Fruit fly (Drosophila melanogaster): ENCODE data around the gene BicD.

Gene BicD

DNA sequence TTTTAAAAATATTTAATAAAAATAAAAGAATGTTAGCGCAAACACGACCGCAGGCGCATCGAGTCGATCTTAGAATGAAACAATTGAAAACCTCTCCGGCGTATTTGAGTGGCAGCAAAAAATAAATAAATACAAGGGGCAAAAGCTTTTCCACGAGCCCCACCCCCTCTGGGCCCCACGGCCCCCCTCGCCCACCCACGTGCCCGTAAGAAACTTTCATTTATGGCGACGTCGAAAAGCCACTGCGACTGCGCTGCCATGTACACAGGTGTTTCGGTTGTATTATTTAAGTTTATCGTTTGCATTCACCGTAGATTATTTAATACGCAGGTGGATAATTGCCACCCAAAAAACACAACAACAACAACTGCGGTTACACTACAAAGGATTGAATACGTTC is 24.6 kb downstream of the BicD start:
- no peak for TF ChIP-seq psq (optimal IDR thresholded peaks at IDR 0.05)
- TF ChIP-seq CG8478 (optimal IDR thresholded peaks at IDR 0.05), result no peak
- TF ChIP-seq pan (optimal IDR thresholded peaks at IDR 0.05), result no peak
- TF ChIP-seq EcR (GFP tag; optimal IDR thresholded peaks at IDR 0.05), result no peak
- no peak for TF ChIP-seq Dll (optimal IDR thresholded peaks at IDR 0.05)
- no peak for TF ChIP-seq usp (GFP tag; optimal IDR thresholded peaks at IDR 0.05)

dm6 chr2L:17447071-17447470 is 25.9 kb downstream of the BicD start:
- TF ChIP-seq EcR (GFP tag; optimal IDR thresholded peaks at IDR 0.05) (no peak), Dll (optimal IDR thresholded peaks at IDR 0.05) (no peak), CG8478 (optimal IDR thresholded peaks at IDR 0.05) (no peak), psq (optimal IDR thresholded peaks at IDR 0.05) (no peak), usp (GFP tag; optimal IDR thresholded peaks at IDR 0.05) (no peak), pan (optimal IDR thresholded peaks at IDR 0.05) (no peak)

DNA sequence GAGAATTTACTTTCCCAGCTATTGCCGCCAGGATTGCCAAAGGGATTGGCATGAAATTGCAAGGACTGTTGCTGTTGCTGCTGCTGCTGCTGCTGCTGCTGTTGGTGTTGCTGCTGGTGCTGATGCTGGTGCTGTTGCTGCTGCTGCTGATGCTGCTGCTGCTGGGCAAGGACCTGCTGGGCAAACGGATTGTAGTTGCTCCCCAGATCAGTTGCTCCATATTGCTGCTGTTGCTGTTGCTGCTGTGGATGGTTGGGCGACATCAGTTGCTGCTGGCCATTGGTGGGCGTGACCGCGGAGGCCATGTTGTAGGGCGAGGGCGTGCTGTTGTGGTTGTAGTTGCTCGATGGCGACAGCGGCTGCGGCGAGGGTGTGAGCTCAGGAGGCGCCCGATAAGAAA is 35.4 kb downstream of the BicD start:
- TF ChIP-seq usp (GFP tag; optimal IDR thresholded peaks at IDR 0.05), result no peak
- TF ChIP-seq CG8478 (optimal IDR thresholded peaks at IDR 0.05), result no peak
- no peak for TF ChIP-seq psq (optimal IDR thresholded peaks at IDR 0.05)
- TF ChIP-seq EcR (GFP tag; optimal IDR thresholded peaks at IDR 0.05), result no peak
- no peak for TF ChIP-seq Dll (optimal IDR thresholded peaks at IDR 0.05)
- TF ChIP-seq pan (optimal IDR thresholded peaks at IDR 0.05), result no peak

DNA sequence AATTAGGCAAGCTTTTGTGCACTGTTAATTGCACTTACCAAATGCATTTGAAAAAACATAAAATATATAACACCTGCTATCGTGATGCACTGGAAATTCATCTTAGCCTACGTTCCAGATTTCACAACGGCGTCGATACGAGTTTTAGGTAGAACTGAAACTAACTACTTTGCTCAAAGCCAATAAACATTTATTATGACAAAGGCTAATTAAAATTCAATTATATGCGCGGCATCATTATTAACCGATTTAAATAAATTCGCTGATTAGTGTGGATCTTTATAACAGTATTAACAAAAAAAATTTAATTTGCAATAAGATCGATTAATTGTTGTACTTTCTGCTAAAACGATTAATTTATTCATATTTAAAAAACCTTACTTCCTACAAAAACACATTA is 36.5 kb downstream of the BicD start, which contains the start of gene CG33928:
Gene CG33928 (minus strand): TSS at position 101 of the 400 bp plus-strand sequence.
- no peak for TF ChIP-seq EcR (GFP tag; optimal IDR thresholded peaks at IDR 0.05)
- no peak for TF ChIP-seq Dll (optimal IDR thresholded peaks at IDR 0.05)
- TF ChIP-seq psq (optimal IDR thresholded peaks at IDR 0.05), result no peak
- TF ChIP-seq CG8478 (optimal IDR thresholded peaks at IDR 0.05), result no peak
- no peak for TF ChIP-seq usp (GFP tag; optimal IDR thresholded peaks at IDR 0.05)
- TF ChIP-seq pan (optimal IDR thresholded peaks at IDR 0.05), result no peak

DNA sequence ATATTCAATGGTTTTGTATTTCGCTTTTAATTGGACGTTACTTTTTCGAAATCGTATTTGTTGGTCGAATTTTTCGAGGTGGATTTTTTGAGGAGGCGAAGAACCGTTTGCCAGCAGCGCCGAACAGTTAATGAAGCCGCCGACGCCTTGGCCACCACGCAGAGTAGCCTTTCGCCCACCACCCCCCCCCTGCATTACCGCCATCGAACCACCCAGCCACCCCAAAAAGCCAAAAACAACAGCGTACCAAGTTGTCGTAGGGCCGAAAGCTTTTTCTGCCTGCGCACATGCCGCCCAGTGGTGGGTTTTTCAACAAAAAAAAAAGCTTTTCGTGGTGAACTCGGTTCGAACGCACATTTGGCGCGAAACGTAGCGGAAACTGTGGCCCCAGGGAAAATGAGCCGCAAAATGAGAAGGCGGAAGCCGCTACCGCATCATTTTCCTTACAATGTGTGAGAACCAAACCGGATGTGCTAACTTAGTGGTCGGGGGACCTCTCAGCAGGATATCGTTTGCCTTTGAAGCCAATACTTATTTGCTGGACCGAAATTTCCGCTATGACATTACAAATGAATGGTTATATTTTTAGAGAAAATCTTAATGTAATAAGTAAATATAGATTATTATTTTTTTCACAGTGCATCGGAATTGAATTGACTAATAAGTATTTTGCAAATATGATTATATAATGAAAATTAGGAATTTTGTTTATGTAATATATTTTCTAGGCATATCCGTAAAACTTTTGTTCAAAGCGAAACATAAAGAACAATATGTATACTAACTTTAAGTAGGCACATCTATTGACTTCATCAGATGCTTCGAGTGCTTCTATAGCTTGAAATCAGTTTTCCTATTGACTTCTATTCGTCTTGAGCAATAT is 39.7 kb downstream of the BicD start, which contains the start of the genes Dif and CG5043:
Gene Dif (minus strand): TSS at position 132 of the 883 bp plus-strand sequence.
Gene CG5043 (plus strand): TSS at position 833 of the 883 bp plus-strand sequence.
- no peak for TF ChIP-seq pan (optimal IDR thresholded peaks at IDR 0.05)
- no peak for TF ChIP-seq psq (optimal IDR thresholded peaks at IDR 0.05)
- TF ChIP-seq CG8478 (optimal IDR thresholded peaks at IDR 0.05), result no peak
- TF ChIP-seq EcR (GFP tag; optimal IDR thresholded peaks at IDR 0.05), result no peak
- no peak for TF ChIP-seq usp (GFP tag; optimal IDR thresholded peaks at IDR 0.05)
- no peak for TF ChIP-seq Dll (optimal IDR thresholded peaks at IDR 0.05)

DNA sequence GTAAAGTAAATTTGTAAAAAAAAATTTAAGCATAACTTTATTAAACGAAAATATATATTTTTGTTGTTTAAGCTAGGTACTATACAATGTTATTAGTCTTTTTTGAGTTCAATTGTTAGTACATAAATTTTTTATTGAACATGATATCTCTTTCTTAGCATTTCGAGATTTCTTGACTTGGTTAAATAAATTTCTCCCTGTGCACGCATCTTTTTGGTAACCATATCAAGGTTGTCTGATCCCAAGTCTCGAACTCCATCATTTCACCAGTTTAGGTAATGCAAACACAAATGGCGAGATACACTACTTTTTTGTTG is 41.7 kb downstream of the BicD start:
- TF ChIP-seq pan (optimal IDR thresholded peaks at IDR 0.05) (no peak), usp (GFP tag; optimal IDR thresholded peaks at IDR 0.05) (no peak), Dll (optimal IDR thresholded peaks at IDR 0.05) (no peak), CG8478 (optimal IDR thresholded peaks at IDR 0.05) (no peak), EcR (GFP tag; optimal IDR thresholded peaks at IDR 0.05) (no peak), psq (optimal IDR thresholded peaks at IDR 0.05) (no peak)

DNA sequence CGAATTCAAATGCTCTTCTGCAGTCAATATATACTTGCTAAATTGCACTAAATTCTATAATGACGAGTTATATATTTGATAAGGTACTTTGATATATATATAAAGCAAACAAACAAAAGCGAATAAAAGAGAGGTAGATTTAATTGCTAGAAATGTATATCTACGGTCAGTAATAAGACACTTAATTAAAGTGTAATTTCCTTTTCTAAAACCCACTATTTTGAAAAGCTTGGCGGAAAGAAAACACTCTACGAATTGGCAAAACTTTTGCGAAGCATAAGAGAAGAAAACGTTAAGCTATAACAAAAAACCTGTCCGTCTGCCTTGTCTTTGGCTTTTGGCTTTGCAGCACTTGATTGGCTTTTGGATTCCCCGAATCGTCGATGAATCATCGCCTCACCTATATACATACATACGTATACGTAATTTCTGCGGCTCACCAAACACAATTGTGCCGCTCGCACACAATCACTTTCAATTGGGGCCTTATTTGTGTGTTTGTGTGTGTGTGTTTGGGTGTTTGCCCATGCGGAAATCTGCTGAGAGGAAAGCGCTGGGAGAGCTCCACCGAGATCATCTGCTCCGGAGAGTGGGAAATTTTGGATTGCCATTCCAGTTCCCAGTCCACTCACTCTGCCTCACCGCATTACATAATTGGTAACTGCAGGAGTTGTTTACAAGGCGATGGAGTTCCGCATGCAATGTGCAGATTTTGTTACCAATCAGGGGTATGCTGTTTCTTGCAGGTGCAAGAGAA is 42.2 kb downstream of the BicD start:
- no peak for TF ChIP-seq CG8478 (optimal IDR thresholded peaks at IDR 0.05)
- TF ChIP-seq psq (optimal IDR thresholded peaks at IDR 0.05), result no peak
- no peak for TF ChIP-seq EcR (GFP tag; optimal IDR thresholded peaks at IDR 0.05)
- no peak for TF ChIP-seq pan (optimal IDR thresholded peaks at IDR 0.05)
- no peak for TF ChIP-seq Dll (optimal IDR thresholded peaks at IDR 0.05)
- TF ChIP-seq usp (GFP tag; optimal IDR thresholded peaks at IDR 0.05), result no peak

DNA sequence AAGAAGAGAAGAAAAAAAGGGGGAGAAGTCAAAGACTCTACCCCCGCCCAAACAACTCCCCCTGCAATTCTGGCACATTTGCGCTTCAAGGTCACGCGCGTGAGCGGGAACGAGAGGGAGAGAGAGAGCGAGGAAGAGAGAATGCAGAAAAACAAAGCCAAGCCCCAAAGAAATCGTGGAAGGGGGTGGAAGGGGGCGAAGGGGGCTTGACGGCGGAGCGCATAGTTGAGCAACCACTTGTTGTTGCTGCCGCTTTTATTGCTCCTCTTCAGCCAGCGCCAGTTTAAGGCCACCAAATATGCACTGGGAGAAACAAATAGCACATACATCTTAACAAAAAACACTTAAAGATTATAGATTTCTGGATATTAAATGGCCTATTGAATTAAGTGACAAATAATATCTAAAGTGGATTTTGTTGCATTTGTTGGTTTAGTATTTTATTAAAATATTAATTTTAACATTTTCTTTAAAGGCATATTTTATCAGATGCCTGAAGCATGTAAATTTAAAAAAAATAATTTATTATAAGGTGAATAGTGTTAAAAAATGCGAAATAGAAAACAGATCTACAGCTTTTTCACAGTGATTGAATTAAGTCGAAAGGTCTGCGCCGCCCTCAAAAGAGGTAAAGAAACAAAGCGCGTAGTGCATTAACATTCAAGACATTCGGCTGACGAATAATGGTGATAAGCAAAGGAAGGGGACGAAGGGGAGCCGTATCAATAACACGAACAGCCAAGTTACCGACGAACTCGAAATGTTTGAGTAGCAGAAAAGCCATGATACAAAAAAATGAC is 43.0 kb downstream of the BicD start:
- no peak for TF ChIP-seq pan (optimal IDR thresholded peaks at IDR 0.05)
- no peak for TF ChIP-seq Dll (optimal IDR thresholded peaks at IDR 0.05)
- no peak for TF ChIP-seq usp (GFP tag; optimal IDR thresholded peaks at IDR 0.05)
- TF ChIP-seq CG8478 (optimal IDR thresholded peaks at IDR 0.05), result no peak
- peak; percentile 60 to 70 for TF ChIP-seq EcR (GFP tag; optimal IDR thresholded peaks at IDR 0.05)
- no peak for TF ChIP-seq psq (optimal IDR thresholded peaks at IDR 0.05)

DNA sequence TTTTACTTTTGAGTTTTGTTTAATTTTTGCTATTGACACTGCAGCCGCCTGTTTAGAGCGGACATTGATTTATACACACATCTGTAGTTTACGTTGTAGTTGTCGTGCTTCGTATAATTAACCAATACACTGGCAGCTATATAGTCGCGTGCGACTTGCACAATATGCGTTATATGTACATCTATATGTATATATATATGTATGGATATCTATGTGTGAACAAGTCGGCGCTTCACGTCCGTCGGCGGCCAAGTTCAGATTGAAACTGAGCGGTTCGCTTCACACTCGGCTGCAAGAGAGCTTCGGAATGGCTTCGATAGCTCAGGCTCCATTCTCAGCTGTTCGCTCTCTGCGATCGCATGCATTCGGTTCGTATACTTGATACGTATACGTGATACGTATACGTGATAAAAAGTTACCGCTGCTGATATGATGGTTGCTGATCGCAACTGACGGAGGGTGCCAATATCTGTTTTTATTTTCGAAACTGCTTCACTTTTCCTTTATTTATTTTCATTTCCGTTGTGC is 45.0 kb downstream of the BicD start:
- TF ChIP-seq Dll (optimal IDR thresholded peaks at IDR 0.05) (no peak), psq (optimal IDR thresholded peaks at IDR 0.05) (no peak), usp (GFP tag; optimal IDR thresholded peaks at IDR 0.05) (no peak), CG8478 (optimal IDR thresholded peaks at IDR 0.05) (no peak), pan (optimal IDR thresholded peaks at IDR 0.05) (no peak), EcR (GFP tag; optimal IDR thresholded peaks at IDR 0.05) (no peak)

dm6 chr2L:17427187-17427586 is 45.8 kb downstream of the BicD start:
- TF ChIP-seq psq (optimal IDR thresholded peaks at IDR 0.05), result no peak
- TF ChIP-seq CG8478 (optimal IDR thresholded peaks at IDR 0.05), result no peak
- TF ChIP-seq Dll (optimal IDR thresholded peaks at IDR 0.05), result no peak
- no peak for TF ChIP-seq pan (optimal IDR thresholded peaks at IDR 0.05)
- TF ChIP-seq usp (GFP tag; optimal IDR thresholded peaks at IDR 0.05), result no peak
- no peak for TF ChIP-seq EcR (GFP tag; optimal IDR thresholded peaks at IDR 0.05)

DNA sequence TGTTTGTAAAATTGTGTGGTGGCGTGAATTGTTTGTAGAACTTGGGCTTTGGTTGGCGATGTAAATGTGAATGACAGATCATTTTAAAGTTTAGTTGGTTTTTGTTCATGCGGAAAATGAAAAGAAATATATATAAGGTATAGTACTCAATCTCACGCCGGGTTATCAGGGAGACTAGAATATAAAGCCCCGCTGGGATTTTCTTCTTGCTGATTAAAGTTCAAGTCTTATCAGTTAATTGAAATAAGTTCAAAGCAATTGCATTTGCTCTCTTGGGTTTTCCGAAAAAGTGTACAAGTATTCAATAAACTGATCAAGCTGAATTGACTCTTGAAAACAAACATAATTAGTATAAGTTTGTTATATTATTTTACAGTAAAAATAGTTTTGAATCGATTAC is 47.6 kb downstream of the BicD start:
- TF ChIP-seq usp (GFP tag; optimal IDR thresholded peaks at IDR 0.05) (no peak), psq (optimal IDR thresholded peaks at IDR 0.05) (no peak), CG8478 (optimal IDR thresholded peaks at IDR 0.05) (no peak), pan (optimal IDR thresholded peaks at IDR 0.05) (no peak), EcR (GFP tag; optimal IDR thresholded peaks at IDR 0.05) (no peak), Dll (optimal IDR thresholded peaks at IDR 0.05) (no peak)
